Worm (Caenorhabditis elegans): ENCODE results near the gene ras-1.

- TF ChIP-seq him-1 (tag; optimal IDR thresholded peaks at IDR 0.05) (no peak), W03F9.2 (tag; optimal IDR thresholded peaks at IDR 0.05) (no peak), dao-5 (tag; optimal IDR thresholded peaks at IDR 0.05) (no peak)
These were observed 1.2 kb downstream of the ras-1 start for ce11 chrII:12350737-12351275.
